Fruit fly (Drosophila melanogaster) Kc167 (cell line): ENCODE data around the gene CG32262.

Source experiments
- Myc ChIP-seq: fragments of >200 bp; optimal IDR thresholded peaks from 2 replicates; lab custom pipeline; 2017; ENCODE audit warnings: missing external identifiers
- Sin3A ChIP-seq: fragments of >200 bp; optimal IDR thresholded peaks from 2 replicates; lab custom pipeline; 2018; ENCODE audit warnings: missing external identifiers
- h ChIP-seq: fragments of >200 bp; optimal IDR thresholded peaks from 3 replicates; lab custom pipeline; 2018; ENCODE audit warnings: missing external identifiers
- insv ChIP-seq: fragments of >200 bp; optimal IDR thresholded peaks from 3 replicates; lab custom pipeline; 2018; ENCODE audit warnings: missing external identifiers
- psq ChIP-seq: fragments of >200 bp; optimal IDR thresholded peaks from 2 replicates; lab custom pipeline; 2017; ENCODE audit warnings: missing external identifiers
- ttk ChIP-seq: sonication (Bioruptor generic); optimal IDR thresholded peaks from 2 replicates; lab custom pipeline; 2017; ENCODE audit warnings: missing external identifiers

dm6 chr3L:3818566-3819325 lies 8.8 kb upstream of the CG32262 start, which contains the start of gene enc:
- no peak for TF ChIP-seq Myc (lab: Kevin White, UChicago)
- no peak for TF ChIP-seq h (lab: Kevin White, UChicago)
- TF ChIP-seq insv (lab: Kevin White, UChicago) = no peak
- no peak for TF ChIP-seq psq (lab: Kevin White, UChicago)
- TF ChIP-seq Sin3A (lab: Kevin White, UChicago) = no peak
- no peak for TF ChIP-seq ttk
